Fruit fly (Drosophila melanogaster) whole organism, embryonic: ENCODE results near the gene CG34138.
A peak's percentile ranks its signal among the peaks of the same experiment; 100 is the strongest.

Experiments used
- Blimp-1 ChIP-seq: fragments of 200-800 bp; sonication (Bioruptor generic); optimal IDR thresholded peaks from 3 replicates; lab custom pipeline; 2018; ENCODE audit warnings: missing biosample characterization, missing genetic modification characterization, mild to moderate bottlenecking, moderate library complexity, missing genetic modification reagents
- CG14965 ChIP-seq: fragments of 200-800 bp; sonication (Bioruptor generic); optimal IDR thresholded peaks from 2 replicates; lab custom pipeline; 2016; ENCODE audit warnings: missing biosample characterization, missing genetic modification characterization, borderline replicate concordance
- CG31388 ChIP-seq: fragments of 200-800 bp; sonication (Bioruptor generic); optimal IDR thresholded peaks from 2 replicates; lab custom pipeline; 2016; ENCODE audit warnings: missing biosample characterization, missing genetic modification characterization
- CG33213 ChIP-seq: fragments of 200-800 bp; sonication (Bioruptor generic); optimal IDR thresholded peaks from 3 replicates; lab custom pipeline; 2016; ENCODE audit warnings: missing biosample characterization, missing genetic modification characterization
- CG42726 ChIP-seq: fragments of 200-800 bp; sonication (Bioruptor generic); IDR thresholded peaks from 2 replicates; pipeline ENCODE4 v1.3.6; 2022; ENCODE audit warnings: missing biosample characterization, missing genetic modification characterization; ENCODE audit not compliant: partially characterized antibody
- CG6854 ChIP-seq: fragments of 200-800 bp; sonication (Bioruptor generic); optimal IDR thresholded peaks from 3 replicates; lab custom pipeline; 2017; ENCODE audit warnings: missing biosample characterization, mild to moderate bottlenecking, missing genetic modification characterization
- Dbx ChIP-seq: fragments of 200-800 bp; sonication (Bioruptor generic); IDR thresholded peaks from 3 replicates; pipeline ENCODE4 v1.3.6; 2022; ENCODE audit warnings: missing biosample characterization, missing genetic modification characterization
- Hr78 ChIP-seq, 2 experiments: fragments of 200-800 bp in 1 of 2; fragments of >200 bp in 1 of 2; sonication (Bioruptor generic) in 1 of 2; optimal IDR thresholded peaks; 2 replicates each; lab custom pipeline; 2017 to 2019; ENCODE audit warnings: missing biosample characterization in 2 of 2, missing genetic modification characterization in 2 of 2, mild to moderate bottlenecking in 1 of 2, moderate library complexity in 1 of 2
- cwo ChIP-seq: fragments of 200-800 bp; sonication (Bioruptor generic); optimal IDR thresholded peaks from 3 replicates; lab custom pipeline; 2017; ENCODE audit warnings: missing biosample characterization, missing genetic modification characterization, mild to moderate bottlenecking, moderate library complexity, missing genetic modification reagents
- inv ChIP-seq: fragments of 200-800 bp; sonication (Bioruptor generic); IDR thresholded peaks from 2 replicates; pipeline ENCODE4 v1.3.6; 2022; ENCODE audit warnings: missing biosample characterization, missing genetic modification characterization; ENCODE audit not compliant: partially characterized antibody
- scrt ChIP-seq: fragments of 200-800 bp; sonication (Bioruptor generic); optimal IDR thresholded peaks from 2 replicates; lab custom pipeline; 2018; ENCODE audit warnings: missing biosample characterization, mild to moderate bottlenecking, missing genetic modification characterization, moderate library complexity
- unpg ChIP-seq: fragments of 200-800 bp; sonication (Bioruptor generic); optimal IDR thresholded peaks from 3 replicates; lab custom pipeline; 2018; ENCODE audit warnings: missing biosample characterization, mild to moderate bottlenecking, missing genetic modification characterization, moderate library complexity

DNA sequence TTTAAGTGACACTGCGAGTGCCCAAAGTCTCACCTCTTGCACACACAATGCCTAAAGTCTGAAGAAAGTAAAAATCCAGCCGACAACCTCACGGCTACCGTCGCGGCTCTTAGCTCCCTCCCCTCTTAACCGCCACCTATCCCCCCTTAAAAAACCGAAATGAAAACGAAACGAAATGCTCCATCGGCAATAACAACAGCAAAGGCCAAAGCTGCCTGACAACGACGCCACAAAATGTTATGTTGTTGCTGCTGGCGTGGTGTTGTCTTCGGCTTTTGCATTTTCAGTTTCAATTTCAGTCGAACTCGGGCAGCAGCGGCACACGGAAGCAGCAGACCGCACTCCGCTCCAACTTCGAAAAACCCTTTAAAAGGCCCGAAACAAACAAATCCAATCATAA is 30.0 kb downstream of the CG34138 start, which contains the start of gene CG7432:
- TF ChIP-seq cwo (GFP tag; lab: Kevin White, UChicago) (no peak), CG31388 (GFP tag; lab: Kevin White, UChicago) (no peak), Hr78 (GFP tag; optimal IDR thresholded peaks at IDR 0.05; lab: Kevin White, UChicago) (no peak), unpg (GFP tag; lab: Kevin White, UChicago) (no peak), inv (no peak), CG42726 (no peak), Blimp-1 (peak; percentile 89), CG33213 (GFP tag; lab: Kevin White, UChicago) (no peak), Dbx (GFP tag; lab: Robert Waterston, UW) (no peak), CG6854 (no peak), scrt (GFP tag; lab: Kevin White, UChicago) (no peak), CG14965 (no peak)
